Worm (Caenorhabditis elegans): Measurements from ENCODE around the gene nhr-282.

Gene nhr-282

ce11 chrV:15810446-15810845, 1.6 kb upstream of the nhr-282 start, which contains the start of gene F54B8.1:
Gene F54B8.1 (plus strand): TSS chrV:15810746.
- TF ChIP-seq flt-1 (GFP tag; IDR thresholded peaks at IDR 0.05), result no peak
- no peak for TF ChIP-seq cog-1 (tag; optimal IDR thresholded peaks at IDR 0.05)
- no peak for TF ChIP-seq med-1 (GFP tag; optimal IDR thresholded peaks at IDR 0.05; ENCODE audit: insufficient read depth)
- no peak for TF ChIP-seq tab-1 (GFP tag; IDR thresholded peaks at IDR 0.05)
- no peak for TF ChIP-seq klf-2 (GFP tag; conservative IDR thresholded peaks at IDR 0.05)
- no peak for TF ChIP-seq ref-1 (GFP tag; conservative IDR thresholded peaks at IDR 0.05)
- TF ChIP-seq ztf-23 (GFP tag; IDR thresholded peaks at IDR 0.05), result no peak
- no peak for TF ChIP-seq T22C8.4 (GFP tag; IDR thresholded peaks at IDR 0.05)
- no peak for TF ChIP-seq ztf-29 (GFP tag; IDR thresholded peaks at IDR 0.05)

ce11 chrV:15815962-15816432, 3.9 kb downstream of the nhr-282 start, which contains the start of the genes fbxa-69 and F54B8.4:
Gene fbxa-69 (minus strand): TSS chrV:15815971.
Gene F54B8.4 (plus strand): TSS chrV:15816382.
- TF ChIP-seq ztf-23 (GFP tag; IDR thresholded peaks at IDR 0.05) (no peak), ref-1 (GFP tag; conservative IDR thresholded peaks at IDR 0.05) (no peak), tab-1 (GFP tag; IDR thresholded peaks at IDR 0.05) (no peak), T22C8.4 (GFP tag; IDR thresholded peaks at IDR 0.05) (no peak), cog-1 (tag; optimal IDR thresholded peaks at IDR 0.05) (no peak), klf-2 (GFP tag; conservative IDR thresholded peaks at IDR 0.05) (no peak)

ce11 chrV:15817746-15818145, 5.7 kb downstream of the nhr-282 start, which contains the start of gene abf-3:
Gene abf-3 (minus strand): TSS chrV:15817846.
- no peak for TF ChIP-seq flt-1 (GFP tag; IDR thresholded peaks at IDR 0.05)
- TF ChIP-seq med-1 (GFP tag; optimal IDR thresholded peaks at IDR 0.05; ENCODE audit: insufficient read depth), result no peak
- no peak for TF ChIP-seq ztf-23 (GFP tag; IDR thresholded peaks at IDR 0.05)
- no peak for TF ChIP-seq cog-1 (tag; optimal IDR thresholded peaks at IDR 0.05)
- no peak for TF ChIP-seq T22C8.4 (GFP tag; IDR thresholded peaks at IDR 0.05)
- TF ChIP-seq tab-1 (GFP tag; IDR thresholded peaks at IDR 0.05), result no peak
- no peak for TF ChIP-seq ztf-29 (GFP tag; IDR thresholded peaks at IDR 0.05)
- no peak for TF ChIP-seq ref-1 (GFP tag; conservative IDR thresholded peaks at IDR 0.05)
- no peak for TF ChIP-seq klf-2 (GFP tag; conservative IDR thresholded peaks at IDR 0.05)

ce11 chrV:15819983-15820382, 7.9 kb downstream of the nhr-282 start, which contains the start of gene srbc-48:
Gene srbc-48 (plus strand): TSS chrV:15820283.
- TF ChIP-seq flt-1 (GFP tag; IDR thresholded peaks at IDR 0.05) (no peak), ztf-29 (GFP tag; IDR thresholded peaks at IDR 0.05) (no peak), ref-1 (GFP tag; conservative IDR thresholded peaks at IDR 0.05) (no peak), ztf-23 (GFP tag; IDR thresholded peaks at IDR 0.05) (no peak), cog-1 (tag; optimal IDR thresholded peaks at IDR 0.05) (no peak), klf-2 (GFP tag; conservative IDR thresholded peaks at IDR 0.05) (no peak), T22C8.4 (GFP tag; IDR thresholded peaks at IDR 0.05) (no peak), med-1 (GFP tag; optimal IDR thresholded peaks at IDR 0.05; ENCODE audit: insufficient read depth) (no peak), tab-1 (GFP tag; IDR thresholded peaks at IDR 0.05) (no peak)

- no peak for TF ChIP-seq klf-2 (GFP tag; conservative IDR thresholded peaks at IDR 0.05)
- no peak for TF ChIP-seq tab-1 (GFP tag; IDR thresholded peaks at IDR 0.05)
- TF ChIP-seq ref-1 (GFP tag; conservative IDR thresholded peaks at IDR 0.05), result no peak
- TF ChIP-seq med-1 (GFP tag; optimal IDR thresholded peaks at IDR 0.05; ENCODE audit: insufficient read depth), result no peak
- no peak for TF ChIP-seq ztf-29 (GFP tag; IDR thresholded peaks at IDR 0.05)
- no peak for TF ChIP-seq ztf-23 (GFP tag; IDR thresholded peaks at IDR 0.05)
- no peak for TF ChIP-seq cog-1 (tag; optimal IDR thresholded peaks at IDR 0.05)
- no peak for TF ChIP-seq flt-1 (GFP tag; IDR thresholded peaks at IDR 0.05)
- no peak for TF ChIP-seq T22C8.4 (GFP tag; IDR thresholded peaks at IDR 0.05)
Measured at ce11 chrV:15821398-15821797, 9.3 kb downstream of the nhr-282 start, which contains the start of gene srbc-49. Gene srbc-49 (plus strand): TSS chrV:15821698.

ce11 chrV:15824866-15825265, 12.8 kb downstream of the nhr-282 start, which contains the start of gene srbc-50:
Gene srbc-50 (minus strand): TSS chrV:15824966.
- TF ChIP-seq cog-1 (tag; optimal IDR thresholded peaks at IDR 0.05), result no peak
- no peak for TF ChIP-seq flt-1 (GFP tag; IDR thresholded peaks at IDR 0.05)
- no peak for TF ChIP-seq ztf-23 (GFP tag; IDR thresholded peaks at IDR 0.05)

ce11 chrV:15826110-15826509, 14.0 kb downstream of the nhr-282 start, which contains the start of gene srbc-51:
Gene srbc-51 (plus strand): TSS chrV:15826410.
- TF ChIP-seq cog-1 (tag; optimal IDR thresholded peaks at IDR 0.05) (no peak), ztf-23 (GFP tag; IDR thresholded peaks at IDR 0.05) (no peak), flt-1 (GFP tag; IDR thresholded peaks at IDR 0.05) (no peak), tab-1 (GFP tag; IDR thresholded peaks at IDR 0.05) (no peak), ref-1 (GFP tag; conservative IDR thresholded peaks at IDR 0.05) (no peak), med-1 (GFP tag; optimal IDR thresholded peaks at IDR 0.05; ENCODE audit: insufficient read depth) (no peak), T22C8.4 (GFP tag; IDR thresholded peaks at IDR 0.05) (no peak), klf-2 (GFP tag; conservative IDR thresholded peaks at IDR 0.05) (no peak)

ce11 chrV:15829907-15830306, 17.8 kb downstream of the nhr-282 start, which contains the start of gene srbc-55:
Gene srbc-55 (minus strand): TSS chrV:15830007.
- TF ChIP-seq T22C8.4 (GFP tag; IDR thresholded peaks at IDR 0.05), result no peak
- no peak for TF ChIP-seq tab-1 (GFP tag; IDR thresholded peaks at IDR 0.05)
- no peak for TF ChIP-seq cog-1 (tag; optimal IDR thresholded peaks at IDR 0.05)
- TF ChIP-seq med-1 (GFP tag; optimal IDR thresholded peaks at IDR 0.05; ENCODE audit: insufficient read depth), result no peak
- no peak for TF ChIP-seq klf-2 (GFP tag; conservative IDR thresholded peaks at IDR 0.05)
- no peak for TF ChIP-seq flt-1 (GFP tag; IDR thresholded peaks at IDR 0.05)
- TF ChIP-seq ztf-29 (GFP tag; IDR thresholded peaks at IDR 0.05), result no peak
- no peak for TF ChIP-seq ref-1 (GFP tag; conservative IDR thresholded peaks at IDR 0.05)

ce11 chrV:15831586-15831985, 19.5 kb downstream of the nhr-282 start, which contains the start of gene srbc-56:
Gene srbc-56 (minus strand): TSS chrV:15831686.
- TF ChIP-seq ztf-29 (GFP tag; IDR thresholded peaks at IDR 0.05) (no peak), med-1 (GFP tag; optimal IDR thresholded peaks at IDR 0.05; ENCODE audit: insufficient read depth) (no peak), klf-2 (GFP tag; conservative IDR thresholded peaks at IDR 0.05) (no peak)

- no peak for TF ChIP-seq ztf-23 (GFP tag; IDR thresholded peaks at IDR 0.05)
- no peak for TF ChIP-seq tab-1 (GFP tag; IDR thresholded peaks at IDR 0.05)
- no peak for TF ChIP-seq med-1 (GFP tag; optimal IDR thresholded peaks at IDR 0.05; ENCODE audit: insufficient read depth)
- no peak for TF ChIP-seq ref-1 (GFP tag; conservative IDR thresholded peaks at IDR 0.05)
- no peak for TF ChIP-seq T22C8.4 (GFP tag; IDR thresholded peaks at IDR 0.05)
- no peak for TF ChIP-seq klf-2 (GFP tag; conservative IDR thresholded peaks at IDR 0.05)
- no peak for TF ChIP-seq cog-1 (tag; optimal IDR thresholded peaks at IDR 0.05)
- TF ChIP-seq flt-1 (GFP tag; IDR thresholded peaks at IDR 0.05), result no peak
- no peak for TF ChIP-seq ztf-29 (GFP tag; IDR thresholded peaks at IDR 0.05)
Measured at ce11 chrV:15833622-15834021, 21.5 kb downstream of the nhr-282 start, which contains the start of gene srbc-54. Gene srbc-54 (minus strand): TSS chrV:15833722.

Measured in whole organism, midembryonic.